Fruit fly (Drosophila melanogaster) S2 (cell line): ENCODE measurements around the gene CG18586.

Experiments
- CG8478 ChIP-seq: fragments of >200 bp; optimal IDR thresholded peaks from 2 replicates; lab custom pipeline; 2018
- CTCF ChIP-seq, 2 experiments: fragments of >200 bp; optimal IDR thresholded peaks; 2 replicates each; lab custom pipeline; 2018

Gene CG18586

DNA sequence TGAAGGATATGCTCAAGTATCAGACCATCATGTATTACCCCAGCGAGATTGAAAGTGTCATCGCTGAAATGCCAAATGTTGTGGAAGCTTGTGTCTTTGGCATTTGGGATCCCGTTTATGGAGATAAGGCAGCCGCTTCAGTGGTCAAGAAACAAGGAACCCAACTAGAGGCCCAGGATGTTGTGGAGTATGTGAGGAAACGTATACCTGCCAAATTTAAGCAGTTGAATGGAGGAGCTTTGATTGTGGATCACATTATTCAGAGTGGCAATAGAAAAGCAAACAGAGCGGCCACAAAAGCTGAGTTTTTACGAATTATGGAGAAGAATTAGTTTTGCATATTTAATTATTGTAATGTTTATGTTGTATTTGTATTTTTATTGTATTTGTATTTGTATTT lies at the start of gene CG18586:
TSS of gene CG18586 (plus strand) at position 301 of the 400 bp plus-strand sequence.
- TF ChIP-seq CTCF (optimal IDR thresholded peaks at IDR 0.05; lab: Kevin White, UChicago) (no peak), CG8478 (lab: Kevin White, UChicago) (no peak)

DNA sequence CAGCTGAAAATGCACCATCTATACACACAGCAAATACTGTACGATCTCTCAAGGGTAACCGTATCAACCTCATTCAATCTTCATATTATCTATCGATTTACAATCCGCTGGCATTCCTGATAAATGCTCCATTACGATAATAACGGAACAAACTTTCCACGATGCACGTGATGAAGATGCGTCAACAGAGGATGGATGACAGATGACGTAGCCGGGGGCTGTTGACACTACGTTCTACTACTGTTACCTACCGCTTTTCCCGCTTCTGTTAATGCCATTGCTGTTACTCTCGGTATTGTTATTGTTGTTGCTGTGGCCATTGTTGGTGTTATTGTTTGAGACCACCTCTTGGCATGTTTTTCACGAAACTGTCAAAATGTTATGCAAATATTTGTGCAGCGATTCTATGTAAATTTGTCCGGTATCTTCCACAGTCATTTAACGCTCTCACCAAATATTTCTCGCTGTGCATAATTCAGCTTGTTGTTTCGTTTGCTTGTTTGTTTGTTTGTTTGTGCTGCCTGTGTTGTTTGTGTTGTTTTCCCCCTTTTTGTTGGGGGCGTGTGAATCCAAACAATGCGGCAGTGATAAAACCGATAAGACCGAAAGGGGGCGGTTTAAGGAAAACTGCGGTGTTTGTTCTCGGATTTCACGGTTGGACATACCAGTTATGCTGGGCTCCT lies 49.2 kb upstream of the CG18586 start:
- no peak for TF ChIP-seq CTCF (optimal IDR thresholded peaks at IDR 0.05; lab: Kevin White, UChicago)
- no peak for TF ChIP-seq CG8478 (lab: Kevin White, UChicago)

DNA sequence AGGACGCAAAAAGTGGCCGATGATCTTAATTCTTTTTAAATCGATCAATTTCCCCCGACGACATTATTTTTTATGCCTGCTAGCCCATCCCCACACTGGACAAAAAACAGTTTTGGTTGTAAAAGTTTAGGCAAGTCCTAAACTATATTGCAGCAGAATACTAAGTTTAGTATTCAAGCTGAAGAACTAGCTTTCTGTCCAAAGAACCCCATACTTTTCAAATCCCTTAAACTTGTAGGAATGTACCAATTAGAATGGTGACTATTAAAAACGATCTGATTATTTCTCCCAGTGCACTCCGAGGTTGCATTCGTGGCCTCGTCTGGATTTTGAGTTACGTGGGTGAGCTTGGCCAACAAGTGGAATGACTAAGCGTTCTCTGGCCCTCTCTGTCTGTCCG lies 47.6 kb upstream of the CG18586 start:
- TF ChIP-seq CTCF (optimal IDR thresholded peaks at IDR 0.05; lab: Kevin White, UChicago) (no peak), CG8478 (lab: Kevin White, UChicago) (no peak)

DNA sequence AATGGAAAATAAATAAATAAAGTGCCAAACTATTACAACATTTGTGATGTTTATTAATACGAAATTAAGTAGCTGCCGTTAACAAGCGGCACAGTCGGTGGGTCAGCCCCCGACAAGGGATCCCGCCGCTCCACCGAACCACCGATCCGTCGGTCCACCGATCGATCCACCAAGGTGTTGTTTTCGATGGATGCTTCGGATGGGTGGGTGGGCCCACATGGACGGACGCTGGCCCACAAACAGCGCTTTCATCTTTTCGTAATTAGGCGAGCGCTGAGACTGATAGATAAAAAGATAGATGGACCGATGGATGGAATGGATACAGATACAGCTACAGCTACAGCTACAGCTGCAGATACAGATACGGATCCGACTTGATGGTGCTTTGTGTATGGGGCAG lies 44.8 kb upstream of the CG18586 start:
- TF ChIP-seq CTCF (optimal IDR thresholded peaks at IDR 0.05; lab: Kevin White, UChicago) (no peak), CG8478 (lab: Kevin White, UChicago) (no peak)

DNA sequence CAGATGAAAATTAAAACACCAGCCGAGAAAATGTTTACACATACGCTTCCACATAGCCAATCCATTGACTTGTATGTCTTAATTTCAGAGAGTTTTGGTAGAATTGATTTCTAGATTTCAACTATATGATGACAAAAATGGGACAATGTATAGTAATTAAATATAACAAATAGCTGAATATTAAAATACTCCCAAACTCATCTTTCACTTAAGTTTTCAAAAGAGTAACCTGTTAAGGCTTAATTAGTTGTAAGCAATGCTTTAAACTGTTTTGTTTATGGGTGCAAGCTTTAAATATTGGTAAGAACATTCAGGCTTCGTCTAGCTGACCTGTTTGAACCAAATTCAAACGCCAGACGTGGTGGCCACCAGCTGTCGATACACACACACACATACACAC lies 44.4 kb upstream of the CG18586 start:
- TF ChIP-seq CTCF (optimal IDR thresholded peaks at IDR 0.05; lab: Kevin White, UChicago) (no peak), CG8478 (lab: Kevin White, UChicago) (no peak)

DNA sequence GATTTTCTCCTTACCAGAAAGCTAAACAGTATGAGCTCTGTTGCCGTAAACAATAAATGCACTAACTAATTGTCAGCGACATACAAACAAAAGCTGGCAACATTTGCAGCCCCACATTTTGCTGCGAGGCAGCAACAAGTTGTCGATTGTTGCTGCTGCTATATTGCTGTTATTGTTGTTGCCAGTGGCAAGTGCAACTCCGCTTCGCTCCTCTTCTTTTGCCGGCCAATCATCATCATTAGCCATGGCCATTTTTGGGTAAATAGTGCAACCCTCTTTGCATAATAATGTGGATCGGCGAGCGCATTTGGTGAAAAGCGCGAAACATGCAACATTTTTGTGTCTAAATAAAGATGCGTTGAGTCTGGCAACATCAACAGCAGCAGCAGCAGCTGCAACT lies 42.5 kb upstream of the CG18586 start:
- TF ChIP-seq CG8478 (lab: Kevin White, UChicago): no peak
- TF ChIP-seq CTCF (optimal IDR thresholded peaks at IDR 0.05; lab: Kevin White, UChicago): no peak

DNA sequence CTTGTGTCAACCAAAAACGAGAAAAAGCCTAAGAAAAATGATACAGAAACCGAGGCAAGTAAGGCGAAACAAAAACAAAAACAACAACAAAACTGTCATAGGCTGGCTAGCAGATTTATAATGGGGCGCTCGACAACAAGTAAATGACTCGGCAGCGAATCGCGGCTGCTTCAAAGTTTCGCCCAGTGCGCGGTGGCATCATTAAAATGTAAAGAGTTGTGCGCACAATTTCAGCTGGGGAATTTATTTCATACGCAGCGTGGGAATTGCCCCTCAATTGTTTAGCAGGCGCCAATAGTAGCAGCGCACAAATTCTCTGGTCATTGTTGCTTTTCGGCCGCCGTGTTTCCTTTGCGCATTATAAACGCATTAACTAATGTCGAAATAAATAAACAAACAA lies 41.2 kb upstream of the CG18586 start:
- TF ChIP-seq CG8478 (lab: Kevin White, UChicago) (no peak), CTCF (optimal IDR thresholded peaks at IDR 0.05; lab: Kevin White, UChicago) (no peak)

DNA sequence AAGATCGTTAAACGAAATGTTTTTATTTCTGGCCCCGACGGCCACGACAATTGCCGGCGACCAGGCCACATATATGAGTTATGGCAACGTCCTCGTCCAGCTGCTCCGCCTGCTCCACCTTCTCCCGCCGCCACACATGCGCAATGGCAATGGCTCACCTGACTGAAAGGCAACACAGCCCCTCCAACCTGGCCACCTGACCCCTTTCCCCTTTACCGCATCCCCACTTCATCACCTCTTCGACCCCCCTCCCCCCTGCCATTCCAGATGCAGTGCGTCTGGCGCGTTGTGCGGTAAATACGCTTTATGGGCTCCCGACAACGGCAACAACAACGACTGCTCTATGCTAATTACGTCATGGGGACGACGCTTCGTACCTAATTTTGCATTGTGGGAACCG lies 39.4 kb upstream of the CG18586 start:
- no peak for TF ChIP-seq CG8478 (lab: Kevin White, UChicago)
- no peak for TF ChIP-seq CTCF (optimal IDR thresholded peaks at IDR 0.05; lab: Kevin White, UChicago)

DNA sequence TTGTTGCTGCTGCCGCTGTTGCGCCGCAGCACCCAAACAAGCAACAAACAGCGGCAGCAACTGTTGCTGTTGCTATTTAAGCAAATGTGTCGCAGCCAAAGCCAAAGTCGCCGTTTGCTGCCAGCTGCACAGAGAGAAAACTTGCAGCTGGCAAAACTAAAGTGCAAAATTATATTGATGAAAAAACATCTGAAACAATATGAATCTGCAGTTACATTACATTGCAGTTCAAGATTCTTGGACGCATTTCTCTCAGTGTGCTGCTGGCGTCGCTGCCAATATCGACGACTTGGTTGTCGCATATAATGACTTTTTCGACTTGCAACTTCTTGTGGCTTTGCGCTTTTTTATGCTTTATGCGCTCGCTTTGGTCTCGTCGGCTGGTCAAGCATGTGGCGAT lies 38.9 kb upstream of the CG18586 start:
- TF ChIP-seq CG8478 (lab: Kevin White, UChicago) (no peak), CTCF (optimal IDR thresholded peaks at IDR 0.05; lab: Kevin White, UChicago) (no peak)

DNA sequence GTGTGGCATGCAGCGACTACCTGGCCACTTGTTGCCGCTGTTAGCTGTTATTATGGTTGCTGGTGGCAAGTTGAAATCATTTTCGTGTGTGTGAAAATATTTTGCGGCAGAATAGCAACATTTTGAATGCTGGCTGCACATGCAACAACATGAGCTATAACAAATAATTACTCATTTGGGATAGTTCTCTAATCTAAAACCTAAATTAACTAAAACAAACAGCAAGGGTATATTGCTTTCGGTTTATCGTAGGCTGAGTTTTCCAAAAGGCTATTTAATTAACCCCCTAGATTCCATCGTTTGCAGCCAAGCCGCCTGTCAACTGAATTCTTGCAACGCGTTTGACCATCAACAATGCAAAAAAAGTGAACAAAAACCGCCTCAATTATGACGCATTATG lies 38.3 kb upstream of the CG18586 start:
- TF ChIP-seq CTCF (optimal IDR thresholded peaks at IDR 0.05; lab: Kevin White, UChicago) (no peak), CG8478 (lab: Kevin White, UChicago) (no peak)

DNA sequence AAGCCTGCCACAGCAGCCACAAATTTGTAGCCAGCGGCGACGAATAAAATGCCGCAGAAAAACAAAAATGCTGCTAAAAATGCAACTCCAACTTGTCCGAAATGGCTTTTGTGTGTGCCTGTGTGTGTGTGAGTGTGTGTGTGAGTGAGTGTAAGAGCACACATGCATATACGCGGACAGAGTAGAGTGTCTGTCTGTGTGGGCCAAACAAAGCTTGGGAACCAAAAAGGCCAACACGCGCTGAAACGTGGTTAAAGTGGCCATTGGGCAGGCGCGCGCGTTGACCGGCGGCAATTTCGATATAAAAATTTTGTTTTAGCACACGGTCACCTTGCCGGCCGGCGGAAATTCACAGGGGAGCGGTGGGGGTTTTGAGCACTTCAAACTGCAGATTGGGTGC lies 37.7 kb upstream of the CG18586 start:
- TF ChIP-seq CTCF (optimal IDR thresholded peaks at IDR 0.05; lab: Kevin White, UChicago): no peak
- no peak for TF ChIP-seq CG8478 (lab: Kevin White, UChicago)

DNA sequence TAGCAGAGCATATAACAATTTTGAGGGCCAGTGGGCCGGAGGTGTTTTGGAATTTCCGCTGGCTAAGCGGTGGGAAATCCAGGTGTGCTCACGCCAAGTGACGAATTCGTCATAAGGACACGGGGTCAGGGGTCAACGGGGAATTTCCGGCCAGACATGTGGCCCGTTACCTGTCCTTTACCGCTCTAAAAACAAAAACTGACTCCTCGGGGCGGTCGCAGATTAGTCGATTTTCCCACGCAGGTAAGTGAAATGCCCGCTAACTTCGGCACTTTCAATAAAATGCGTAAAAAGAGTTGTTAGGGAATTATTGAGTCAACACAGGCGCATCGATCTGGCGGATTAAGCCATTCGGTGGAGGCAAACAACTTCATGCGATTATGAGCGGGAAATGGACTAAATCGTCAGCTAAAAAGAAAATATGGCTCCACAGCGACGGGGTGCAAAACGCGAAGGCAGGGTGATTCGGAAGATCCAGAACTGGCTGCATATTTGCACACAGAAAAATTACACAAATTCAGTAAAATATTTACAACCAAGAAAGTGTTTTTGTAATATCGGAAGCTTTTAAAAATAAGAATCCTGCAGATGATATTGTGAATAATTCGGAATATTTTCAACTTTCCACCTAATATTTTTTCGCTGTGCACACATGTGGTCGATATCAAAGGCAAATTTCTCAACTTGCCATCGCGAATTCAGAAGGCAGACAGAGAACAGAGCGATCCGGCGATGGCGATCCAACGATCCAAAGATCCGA lies 37.0 kb upstream of the CG18586 start:
- TF ChIP-seq CTCF (optimal IDR thresholded peaks at IDR 0.05; lab: Kevin White, UChicago) (no peak), CG8478 (lab: Kevin White, UChicago) (no peak)

DNA sequence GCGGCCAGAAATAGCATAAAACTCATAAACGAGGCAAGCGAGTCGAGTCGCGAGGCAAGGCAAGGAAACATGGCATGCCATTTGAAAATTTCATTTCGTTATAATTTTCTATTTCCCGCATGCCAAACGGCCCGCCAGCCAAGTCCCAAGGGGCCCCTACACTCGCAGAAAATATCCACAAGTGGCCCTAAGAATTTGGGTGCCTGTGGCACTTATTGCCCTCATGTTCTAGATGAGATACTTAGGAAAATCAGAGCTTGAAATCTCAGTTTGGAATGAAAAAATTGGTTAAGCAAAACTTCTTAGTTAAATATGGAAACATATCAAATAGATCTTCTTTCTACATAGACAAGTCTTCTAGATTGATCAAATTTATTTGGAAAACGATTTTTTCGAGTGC lies 34.8 kb upstream of the CG18586 start:
- no peak for TF ChIP-seq CTCF (optimal IDR thresholded peaks at IDR 0.05; lab: Kevin White, UChicago)
- TF ChIP-seq CG8478 (lab: Kevin White, UChicago): no peak

DNA sequence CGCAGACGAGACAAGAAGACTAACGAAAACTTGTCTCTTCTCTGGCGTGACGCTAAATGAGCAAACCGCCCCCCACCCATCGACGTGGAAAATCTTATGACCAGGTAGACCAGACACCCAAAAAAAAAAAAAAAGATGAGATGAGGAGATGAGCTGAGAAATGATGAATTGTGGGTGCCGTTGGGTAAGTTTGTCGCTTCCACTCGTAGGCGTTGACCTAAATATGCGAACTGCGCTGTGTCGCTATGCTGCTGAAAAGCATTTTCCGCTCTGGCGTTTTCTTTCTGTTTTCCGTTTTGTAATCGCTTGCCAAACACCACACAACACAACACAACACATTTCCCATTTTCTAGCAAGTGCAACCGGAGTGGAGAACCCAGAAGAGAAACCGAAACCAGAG lies 34.2 kb upstream of the CG18586 start:
- TF ChIP-seq CTCF (optimal IDR thresholded peaks at IDR 0.05; lab: Kevin White, UChicago) (no peak), CG8478 (lab: Kevin White, UChicago) (no peak)

DNA sequence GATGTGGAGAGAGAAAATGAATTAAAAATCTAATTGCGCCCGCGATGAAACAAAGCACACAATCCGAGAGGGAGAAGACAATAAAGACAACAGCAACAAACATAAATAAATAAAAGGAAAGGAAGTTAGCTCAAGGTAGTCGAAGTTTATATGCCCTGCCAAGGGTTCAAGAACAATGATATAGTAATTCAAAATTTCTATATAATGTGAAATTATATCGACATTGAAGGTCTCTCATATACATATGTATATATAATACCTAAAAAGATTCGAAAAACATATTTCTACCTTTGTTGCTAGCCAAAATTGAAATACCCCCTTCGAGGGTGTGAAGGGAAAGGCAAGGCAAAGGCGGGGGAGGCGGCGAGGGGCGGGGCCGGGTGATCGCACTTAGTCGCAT lies 32.3 kb upstream of the CG18586 start:
- TF ChIP-seq CG8478 (lab: Kevin White, UChicago): no peak
- TF ChIP-seq CTCF (optimal IDR thresholded peaks at IDR 0.05; lab: Kevin White, UChicago): no peak
